Worm (Caenorhabditis elegans): ENCODE results near the gene T02E9.5.
A peak's percentile ranks its signal among the peaks of the same experiment; 100 is the strongest.

Gene T02E9.5

ce11 chrV:11326914-11327367 is 15.1 kb upstream of the T02E9.5 start, which contains the start of gene tmed-10:
Gene tmed-10 (minus strand): TSS chrV:11326964.
- TF ChIP-seq ztf-22 (GFP tag; optimal IDR thresholded peaks at IDR 0.05) (no peak), egl-44 (GFP tag; IDR thresholded peaks at IDR 0.05) (0 out of 2 replicates have a peak, but pooled peaks have one; percentile 24), madf-6 (GFP tag; IDR thresholded peaks at IDR 0.05) (peak; percentile 76), nfyb-1 (GFP tag; IDR thresholded peaks at IDR 0.05) (peak; percentile 76), madf-10 (tag; optimal IDR thresholded peaks at IDR 0.05) (no peak), unc-62 (GFP tag; optimal IDR thresholded peaks at IDR 0.05) (no peak), D2030.7 (GFP tag; IDR thresholded peaks at IDR 0.05) (peak; percentile 88), snpc-3.4 (tag; optimal IDR thresholded peaks at IDR 0.05) (peak; percentile 41), egrh-3 (GFP tag; IDR thresholded peaks at IDR 0.05) (0 out of 2 replicates have a peak, but pooled peaks have one; percentile 7), egl-18 (GFP tag; IDR thresholded peaks at IDR 0.05) (no peak), lsl-1 (GFP tag; optimal IDR thresholded peaks at IDR 0.05) (peak; percentile 64), B0261.1 (tag; optimal IDR thresholded peaks at IDR 0.05) (no peak), ztf-6 (GFP tag; IDR thresholded peaks at IDR 0.05) (peak; percentile 50; the same call in 1 of the 2 replicates), F49E8.2 (tag; optimal IDR thresholded peaks at IDR 0.05; ENCODE audit: insufficient read depth) (no peak), ceh-100 (GFP tag; IDR thresholded peaks at IDR 0.05) (peak; percentile 89), lin-26 (GFP tag; IDR thresholded peaks at IDR 0.05) (0 out of 2 replicates have a peak, but pooled peaks have one; percentile 42), rcor-1 (GFP tag; IDR thresholded peaks at IDR 0.05) (peak; percentile 89), attf-3 (GFP tag; conservative IDR thresholded peaks at IDR 0.05) (peak; percentile 46; the same call in 1 of the 2 replicates), ceh-27 (GFP tag; optimal IDR thresholded peaks at IDR 0.05) (peak; percentile 15), ekl-4 (GFP tag; IDR thresholded peaks at IDR 0.05) (peak; percentile 77), ztf-18 (tag; optimal IDR thresholded peaks at IDR 0.05) (peak; percentile 44), repo-1 (tag; optimal IDR thresholded peaks at IDR 0.05) (no peak), mcd-1 (GFP tag; IDR thresholded peaks at IDR 0.05) (peak; percentile 96), attf-5 (GFP tag; optimal IDR thresholded peaks at IDR 0.05) (peak; percentile 76), F22D6.2 (tag; optimal IDR thresholded peaks at IDR 0.05) (no peak), lir-1 (GFP tag; conservative IDR thresholded peaks at IDR 0.05) (peak; percentile 70; the same call in 1 of the 2 replicates), dox-1 (GFP tag; IDR thresholded peaks at IDR 0.05) (peak; percentile 97), madf-8 (GFP tag; conservative IDR thresholded peaks at IDR 0.05) (peak; percentile 39), C17E4.6 (GFP tag; IDR thresholded peaks at IDR 0.05) (no peak), Y79H2A.3 (GFP tag; conservative IDR thresholded peaks at IDR 0.05) (0 out of 2 replicates have a peak, but pooled peaks have one; percentile 37), Y56A3A.18 (GFP tag; IDR thresholded peaks at IDR 0.05) (no peak), nhr-80 (tag; optimal IDR thresholded peaks at IDR 0.05) (peak; percentile 59), hmg-1.2 (GFP tag; IDR thresholded peaks at IDR 0.05) (peak; percentile 77), pbrm-1 (GFP tag; IDR thresholded peaks at IDR 0.05) (peak; percentile 84), snpc-4 (GFP tag; optimal IDR thresholded peaks at IDR 0.05) (peak; percentile 28), snpc-4 (tag; optimal IDR thresholded peaks at IDR 0.05) (peak in 3 of 4 experiments; percentile 27 to 72 (median 57)), aptf-2 (GFP tag; conservative IDR thresholded peaks at IDR 0.05) (peak; percentile 62; the same call in 1 of the 2 replicates), zfh-2 (GFP tag; conservative IDR thresholded peaks at IDR 0.05) (no peak), snpc-1.3 (tag; optimal IDR thresholded peaks at IDR 0.05; ENCODE audit: insufficient read depth) (no peak), F33H1.4 (GFP tag; IDR thresholded peaks at IDR 0.05) (peak; percentile 55), K12H6.12 (tag; optimal IDR thresholded peaks at IDR 0.05) (no peak), B0336.3 (GFP tag; IDR thresholded peaks at IDR 0.05) (no peak), somi-1 (GFP tag; optimal IDR thresholded peaks at IDR 0.05) (no peak), efl-1 (GFP tag; optimal IDR thresholded peaks at IDR 0.05) (peak; percentile 48), let-607 (tag; optimal IDR thresholded peaks at IDR 0.05) (peak; percentile 93 to 94), bed-1 (GFP tag; IDR thresholded peaks at IDR 0.05) (no peak), tbp1 (GFP tag; optimal IDR thresholded peaks at IDR 0.05) (peak; percentile 51), dpff-1 (tag; optimal IDR thresholded peaks at IDR 0.05) (no peak)

Data from whole organism, young adult.